Fruit fly (Drosophila melanogaster) S2 (cell line): ENCODE data around the gene CG10324.

Experiments used
- CG8478 ChIP-seq: fragments of >200 bp; optimal IDR thresholded peaks from 2 replicates; lab custom pipeline; 2018
- CTCF ChIP-seq, 2 experiments: fragments of >200 bp; optimal IDR thresholded peaks; 2 replicates each; lab custom pipeline; 2018

dm6 chr3R:16600735-16601134 is 46.1 kb downstream of the CG10324 start:
- no peak for TF ChIP-seq CTCF (optimal IDR thresholded peaks at IDR 0.05; lab: Kevin White, UChicago)
- no peak for TF ChIP-seq CG8478 (lab: Kevin White, UChicago)
